Fruit fly (Drosophila melanogaster) whole organism, prepupa: Measurements from ENCODE around the gene CG18171.

ENCODE experiments used
- Blimp-1 ChIP-seq: fragments of 200-800 bp; sonication (Bioruptor generic); optimal IDR thresholded peaks from 3 replicates; lab custom pipeline; 2017; ENCODE audit warnings: missing biosample characterization, missing genetic modification characterization, mild to moderate bottlenecking, moderate library complexity, missing genetic modification reagents
- CG11294 ChIP-seq: fragments of 200-800 bp; sonication (Bioruptor generic); IDR thresholded peaks from 2 replicates; pipeline ENCODE4 v1.3.6; 2022; ENCODE audit warnings: missing biosample characterization, missing genetic modification characterization
- CG11762 ChIP-seq: fragments of 200-800 bp; sonication (Bioruptor generic); optimal IDR thresholded peaks from 3 replicates; lab custom pipeline; 2016; ENCODE audit warnings: missing biosample characterization, missing genetic modification characterization; ENCODE audit not compliant: insufficient read depth
- CG11902 ChIP-seq: fragments of 200-800 bp; sonication (Bioruptor generic); optimal IDR thresholded peaks from 3 replicates; lab custom pipeline; 2016; ENCODE audit warnings: missing biosample characterization, missing genetic modification characterization
- CG1621 ChIP-seq: fragments of 200-800 bp; sonication (Bioruptor generic); optimal IDR thresholded peaks from 3 replicates; lab custom pipeline; 2018; ENCODE audit warnings: missing biosample characterization, mild to moderate bottlenecking, missing genetic modification characterization
- CG16779 ChIP-seq: fragments of 200-800 bp; sonication (Bioruptor generic); optimal IDR thresholded peaks from 3 replicates; lab custom pipeline; 2017; ENCODE audit warnings: missing biosample characterization, mild to moderate bottlenecking, missing genetic modification characterization
- CG3032 ChIP-seq: fragments of 200-800 bp; optimal IDR thresholded peaks from 2 replicates; lab custom pipeline; 2019; ENCODE audit warnings: missing biosample characterization, mild to moderate bottlenecking, missing genetic modification characterization, moderate library complexity
- CG31627 ChIP-seq: fragments of 200-800 bp; sonication (Bioruptor generic); optimal IDR thresholded peaks from 3 replicates; lab custom pipeline; 2016; ENCODE audit warnings: missing biosample characterization, missing genetic modification characterization
- CG34406 ChIP-seq: fragments of 200-800 bp; sonication (Bioruptor generic); optimal IDR thresholded peaks from 3 replicates; lab custom pipeline; 2016; ENCODE audit warnings: missing biosample characterization, missing genetic modification characterization
- CG4318 ChIP-seq: fragments of 200-800 bp; sonication (Bioruptor generic); optimal IDR thresholded peaks from 3 replicates; lab custom pipeline; 2017; ENCODE audit warnings: missing biosample characterization, mild to moderate bottlenecking, missing genetic modification characterization
- CG6163 ChIP-seq: fragments of 200-800 bp; sonication (Bioruptor generic); IDR thresholded peaks from 3 replicates; pipeline ENCODE4 v1.3.6; 2022; ENCODE audit warnings: missing biosample characterization, missing genetic modification characterization
- CG6792 ChIP-seq: fragments of 200-800 bp; sonication (Bioruptor generic); optimal IDR thresholded peaks from 3 replicates; lab custom pipeline; 2016; ENCODE audit warnings: missing biosample characterization, missing genetic modification characterization
- CG6808 ChIP-seq: fragments of 200-800 bp; sonication (Bioruptor generic); optimal IDR thresholded peaks from 3 replicates; lab custom pipeline; 2017; ENCODE audit warnings: missing biosample characterization, missing genetic modification characterization, mild to moderate bottlenecking, moderate library complexity, missing genetic modification reagents
- CG6854 ChIP-seq: fragments of 200-800 bp; sonication (Bioruptor generic); optimal IDR thresholded peaks from 2 replicates; lab custom pipeline; 2017; ENCODE audit warnings: missing biosample characterization, mild to moderate bottlenecking, missing genetic modification characterization
- CG7368 ChIP-seq: fragments of 200-800 bp; sonication (Bioruptor generic); optimal IDR thresholded peaks from 3 replicates; lab custom pipeline; 2016; ENCODE audit warnings: missing biosample characterization, missing genetic modification characterization
- CG8119 ChIP-seq: fragments of 200-800 bp; sonication (Bioruptor generic); IDR thresholded peaks from 3 replicates; pipeline ENCODE4 v1.3.6; 2022; ENCODE audit warnings: missing biosample characterization, missing genetic modification characterization
- CG9139 ChIP-seq: fragments of 200-800 bp; sonication (Bioruptor generic); optimal IDR thresholded peaks from 3 replicates; lab custom pipeline; 2017; ENCODE audit warnings: missing biosample characterization, mild to moderate bottlenecking, missing genetic modification characterization
- Eip78C ChIP-seq: fragments of 200-800 bp; sonication (Bioruptor generic); peaks from one replicate; lab custom pipeline; 2016; ENCODE audit warnings: missing biosample characterization, missing genetic modification characterization
- Eip93F ChIP-seq: fragments of 200-800 bp; sonication (Bioruptor generic); optimal IDR thresholded peaks from 2 replicates; lab custom pipeline; 2016; ENCODE audit warnings: missing biosample characterization, mild to moderate bottlenecking, missing genetic modification characterization
- Ets21C ChIP-seq: fragments of 200-800 bp; sonication (Bioruptor generic); optimal IDR thresholded peaks from 3 replicates; lab custom pipeline; 2016; ENCODE audit warnings: missing biosample characterization, missing genetic modification characterization
- Ets96B ChIP-seq: fragments of 200-800 bp; optimal IDR thresholded peaks from 2 replicates; lab custom pipeline; 2019; ENCODE audit warnings: missing biosample characterization, mild to moderate bottlenecking, missing genetic modification characterization, moderate library complexity
- Gug ChIP-seq: fragments of 200-800 bp; sonication (Bioruptor generic); IDR thresholded peaks from 2 replicates; pipeline ENCODE4 v1.3.6; 2022; ENCODE audit warnings: missing biosample characterization, missing genetic modification characterization
- Hr38 ChIP-seq: sonication (Bioruptor generic); optimal IDR thresholded peaks from 2 replicates; lab custom pipeline; 2016; ENCODE audit warnings: missing biosample characterization, missing genetic modification characterization
- Hr39 ChIP-seq: fragments of 200-800 bp; sonication (Bioruptor generic); optimal IDR thresholded peaks from 2 replicates; lab custom pipeline; 2016; ENCODE audit warnings: missing biosample characterization, missing genetic modification characterization
- Lpt ChIP-seq: fragments of 200-800 bp; sonication (Bioruptor generic); optimal IDR thresholded peaks from 3 replicates; lab custom pipeline; 2016; ENCODE audit warnings: missing biosample characterization, missing genetic modification characterization
- Met ChIP-seq: fragments of 200-800 bp; sonication (Bioruptor generic); optimal IDR thresholded peaks from 3 replicates; lab custom pipeline; 2016; ENCODE audit warnings: missing biosample characterization, missing genetic modification characterization
- Smox ChIP-seq: fragments of 200-800 bp; sonication (Bioruptor generic); optimal IDR thresholded peaks from 3 replicates; lab custom pipeline; 2016; ENCODE audit warnings: missing biosample characterization, missing genetic modification characterization
- Sox102F ChIP-seq: fragments of 200-800 bp; sonication (Bioruptor generic); optimal IDR thresholded peaks from 2 replicates; lab custom pipeline; 2016; ENCODE audit warnings: missing biosample characterization, mild to moderate bottlenecking, missing genetic modification characterization
- Sox14 ChIP-seq: fragments of 200-800 bp; sonication (Bioruptor generic); optimal IDR thresholded peaks from 3 replicates; lab custom pipeline; 2016; ENCODE audit warnings: missing biosample characterization, missing genetic modification characterization
- Sox15 ChIP-seq: fragments of 200-800 bp; sonication (Bioruptor generic); optimal IDR thresholded peaks from 3 replicates; lab custom pipeline; 2016; ENCODE audit warnings: missing biosample characterization, missing genetic modification characterization
- achi ChIP-seq: fragments of 200-800 bp; sonication (Bioruptor generic); optimal IDR thresholded peaks from 3 replicates; lab custom pipeline; 2016; ENCODE audit warnings: missing biosample characterization, missing genetic modification characterization
- acj6 ChIP-seq: fragments of 200-800 bp; sonication (Bioruptor generic); optimal IDR thresholded peaks from 3 replicates; lab custom pipeline; 2016; ENCODE audit warnings: missing biosample characterization, missing genetic modification characterization
- cyc ChIP-seq: fragments of 200-800 bp; sonication (Bioruptor generic); optimal IDR thresholded peaks from 3 replicates; lab custom pipeline; 2016; ENCODE audit warnings: missing biosample characterization, missing genetic modification characterization
- dac ChIP-seq: fragments of 200-800 bp; sonication (Bioruptor generic); optimal IDR thresholded peaks from 2 replicates; lab custom pipeline; 2017; ENCODE audit warnings: missing biosample characterization, mild to moderate bottlenecking, missing genetic modification characterization
- dsx ChIP-seq: fragments of 200-800 bp; optimal IDR thresholded peaks from 3 replicates; lab custom pipeline; 2019; ENCODE audit warnings: missing biosample characterization, mild to moderate bottlenecking, missing genetic modification characterization, moderate library complexity; ENCODE audit not compliant: poor library complexity, severe bottlenecking
- eg ChIP-seq: fragments of 200-800 bp; sonication (Bioruptor generic); IDR thresholded peaks from 3 replicates; pipeline ENCODE4 v1.3.6; 2022; ENCODE audit warnings: missing biosample characterization, missing genetic modification characterization
- fd59A ChIP-seq: fragments of 200-800 bp; sonication (Bioruptor generic); optimal IDR thresholded peaks from 2 replicates; lab custom pipeline; 2017; ENCODE audit warnings: missing biosample characterization, mild to moderate bottlenecking, missing genetic modification characterization, missing genetic modification reagents
- fkh ChIP-seq: fragments of 200-800 bp; sonication (Bioruptor generic); optimal IDR thresholded peaks from 3 replicates; lab custom pipeline; 2017; ENCODE audit warnings: missing biosample characterization, mild to moderate bottlenecking, missing genetic modification characterization, moderate library complexity
- net ChIP-seq: fragments of 200-800 bp; sonication (Bioruptor generic); optimal IDR thresholded peaks from 3 replicates; lab custom pipeline; 2016; ENCODE audit warnings: missing biosample characterization, missing genetic modification characterization
- salr ChIP-seq, 2 experiments: fragments of 200-800 bp; sonication (Bioruptor generic); optimal IDR thresholded peaks; 3 replicates each; lab custom pipeline; 2016 to 2018; ENCODE audit warnings: missing biosample characterization in 2 of 2, missing genetic modification characterization in 2 of 2, mild to moderate bottlenecking in 1 of 2
- spab ChIP-seq: fragments of 200-800 bp; sonication (Bioruptor generic); optimal IDR thresholded peaks from 2 replicates; lab custom pipeline; 2017; ENCODE audit warnings: missing biosample characterization, mild to moderate bottlenecking, missing genetic modification characterization, missing genetic modification reagents
- ss ChIP-seq, 2 experiments: fragments of 200-800 bp; sonication (Bioruptor generic); optimal IDR thresholded peaks; 2 replicates in 1 of 2; 3 replicates in 1 of 2; lab custom pipeline; 2017 to 2018; ENCODE audit warnings: mild to moderate bottlenecking in 2 of 2, missing biosample characterization in 2 of 2, missing genetic modification characterization in 2 of 2, moderate library complexity in 1 of 2
- svp ChIP-seq: fragments of 200-800 bp; sonication (Bioruptor generic); peaks from one replicate; lab custom pipeline; 2016; ENCODE audit warnings: missing biosample characterization, missing genetic modification characterization
- vri ChIP-seq: fragments of 200-800 bp; sonication (Bioruptor generic); optimal IDR thresholded peaks from 3 replicates; lab custom pipeline; 2016; ENCODE audit warnings: missing biosample characterization, mild to moderate bottlenecking, missing genetic modification characterization

CG18171 gene

DNA sequence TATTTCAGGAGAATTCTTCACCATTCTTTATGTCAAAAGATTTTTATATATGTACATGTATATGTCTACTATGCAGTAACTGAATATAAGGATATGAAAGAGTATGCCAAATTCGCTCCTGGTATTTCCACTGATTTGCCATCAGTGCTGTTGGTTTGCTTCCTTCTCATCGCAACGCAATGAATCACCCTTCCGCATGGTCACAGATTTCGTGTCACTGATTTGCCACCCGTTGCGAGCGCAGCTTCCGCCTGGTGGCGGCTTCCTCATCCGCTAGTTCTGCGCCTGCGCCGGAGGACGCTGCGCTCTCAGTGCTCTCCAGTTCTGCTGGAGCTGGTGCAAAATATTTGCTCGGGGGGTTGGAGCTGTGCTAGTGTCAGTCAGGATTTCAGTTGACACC is 25.3 kb upstream of the CG18171 start (continued):
- no peak for TF ChIP-seq cyc (GFP tag; lab: Kevin White, UChicago)
- no peak for TF ChIP-seq CG31627 (GFP tag; lab: Kevin White, UChicago)
- no peak for TF ChIP-seq vri
- no peak for TF ChIP-seq CG8119 (GFP tag; lab: Robert Waterston, UW)
- no peak for TF ChIP-seq salr (GFP tag; optimal IDR thresholded peaks at IDR 0.05; lab: Kevin White, UChicago)
- TF ChIP-seq Hr38 (GFP tag; lab: Kevin White, UChicago): no peak
- no peak for TF ChIP-seq fkh (GFP tag; lab: Kevin White, UChicago)
- TF ChIP-seq acj6 (GFP tag; lab: Kevin White, UChicago): no peak
- TF ChIP-seq CG11762 (GFP tag; lab: Kevin White, UChicago): no peak
- TF ChIP-seq Smox (GFP tag; lab: Kevin White, UChicago): no peak
- TF ChIP-seq Sox14 (GFP tag; lab: Kevin White, UChicago): no peak
- TF ChIP-seq Eip93F: no peak
- no peak for TF ChIP-seq achi
- no peak for TF ChIP-seq CG3032 (tag; lab: Kevin White, UChicago)
- TF ChIP-seq net (GFP tag; lab: Kevin White, UChicago): no peak
- no peak for TF ChIP-seq Hr39 (GFP tag; lab: Kevin White, UChicago)
- no peak for TF ChIP-seq Lpt (GFP tag; lab: Kevin White, UChicago)
- no peak for TF ChIP-seq CG4318 (GFP tag; lab: Kevin White, UChicago)
- TF ChIP-seq Met (GFP tag; lab: Kevin White, UChicago): peak; percentile 5
- TF ChIP-seq CG11902 (GFP tag; lab: Kevin White, UChicago): no peak
- no peak for TF ChIP-seq Ets96B (tag; lab: Kevin White, UChicago)
- TF ChIP-seq fd59A (GFP tag; lab: Kevin White, UChicago): no peak
- TF ChIP-seq ss (GFP tag; optimal IDR thresholded peaks at IDR 0.05; lab: Kevin White, UChicago): peak in 1 of 2 experiments; percentile 25
- no peak for TF ChIP-seq CG6792 (GFP tag; lab: Kevin White, UChicago)

DNA sequence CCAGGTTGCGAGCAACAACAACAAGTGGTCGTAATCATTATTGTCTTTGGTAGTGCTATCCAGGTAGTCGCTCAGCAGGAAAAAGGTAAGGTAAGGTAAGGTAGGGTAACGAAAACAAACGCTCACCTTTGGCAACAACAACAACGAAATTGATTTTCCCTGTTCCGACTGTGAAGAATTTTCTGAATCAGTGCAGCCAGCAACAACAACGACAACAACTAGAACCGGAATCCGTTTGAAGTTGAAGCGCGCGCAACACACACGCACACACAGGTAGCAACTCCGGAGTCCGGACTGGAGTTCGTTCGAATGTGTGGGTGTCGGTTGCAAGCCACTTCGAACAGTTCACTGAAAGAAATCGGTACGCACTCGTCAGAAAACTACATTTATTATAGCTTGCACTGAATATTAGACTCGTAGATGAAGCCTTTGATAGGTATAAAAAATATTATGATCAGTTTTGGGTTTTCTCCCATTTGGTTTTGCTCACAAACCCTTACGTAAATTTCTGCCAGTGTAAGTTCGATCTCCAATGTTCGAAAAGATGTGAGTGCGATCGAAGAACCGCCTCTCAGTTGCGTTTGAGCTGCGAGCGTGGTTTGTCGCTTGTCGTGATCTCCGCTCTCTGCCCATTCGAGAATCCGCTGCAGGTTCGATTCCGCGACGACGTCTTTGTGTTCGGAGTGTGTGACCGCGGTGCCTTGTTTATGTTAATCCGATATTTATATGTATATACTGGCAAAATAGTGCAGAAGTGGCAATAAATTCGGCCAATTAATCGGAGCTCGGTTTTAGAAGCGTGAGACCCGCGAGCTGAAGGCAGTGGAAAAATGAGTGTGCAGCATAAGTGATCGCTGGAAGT is 23.6 kb upstream of the CG18171 start, which contains the start of gene CG13921:
Gene CG13921 (plus strand): TSS at position 570 of the 862 bp plus-strand sequence.
- peak; percentile 99 for TF ChIP-seq Eip93F
- TF ChIP-seq Met (GFP tag; lab: Kevin White, UChicago): peak; percentile 99
- peak; percentile 100 for TF ChIP-seq Eip78C (GFP tag; lab: Kevin White, UChicago)
- TF ChIP-seq CG11762 (GFP tag; lab: Kevin White, UChicago): peak; percentile 100
- TF ChIP-seq net (GFP tag; lab: Kevin White, UChicago): peak; percentile 99
- peak; percentile 99 for TF ChIP-seq Ets21C (GFP tag; lab: Kevin White, UChicago)
- TF ChIP-seq eg (GFP tag; lab: Robert Waterston, UW): peak; percentile 100
- peak; percentile 99 for TF ChIP-seq CG11902 (GFP tag; lab: Kevin White, UChicago)
- TF ChIP-seq dsx (GFP tag; lab: Kevin White, UChicago): peak; percentile 99
- peak; percentile 99 for TF ChIP-seq CG6854 (GFP tag; lab: Kevin White, UChicago)
- peak; percentile 100 for TF ChIP-seq Ets96B (tag; lab: Kevin White, UChicago)
- peak; percentile 100 for TF ChIP-seq CG6792 (GFP tag; lab: Kevin White, UChicago)
- peak; percentile 99 for TF ChIP-seq CG6808 (GFP tag; lab: Kevin White, UChicago)
- peak; percentile 99 for TF ChIP-seq Sox102F (GFP tag; lab: Kevin White, UChicago)
- peak; percentile 99 for TF ChIP-seq CG11294 (GFP tag; lab: Robert Waterston, UW)
- TF ChIP-seq acj6 (GFP tag; lab: Kevin White, UChicago): peak; percentile 100
- peak; percentile 91 for TF ChIP-seq fkh (GFP tag; lab: Kevin White, UChicago)
- peak; percentile 100 for TF ChIP-seq CG7368
- peak; percentile 99 for TF ChIP-seq Smox (GFP tag; lab: Kevin White, UChicago)
- TF ChIP-seq salr (GFP tag; optimal IDR thresholded peaks at IDR 0.05; lab: Kevin White, UChicago): peak; percentile 98 to 99
- TF ChIP-seq CG3032 (tag; lab: Kevin White, UChicago): peak; percentile 100
- TF ChIP-seq ss (GFP tag; optimal IDR thresholded peaks at IDR 0.05; lab: Kevin White, UChicago): peak; percentile 99
- peak; percentile 100 for TF ChIP-seq svp (GFP tag; lab: Kevin White, UChicago)
- TF ChIP-seq achi: peak; percentile 99
- TF ChIP-seq CG16779 (tag; lab: Kevin White, UChicago): peak; percentile 93
- peak; percentile 100 for TF ChIP-seq CG6163 (GFP tag; lab: Robert Waterston, UW)
- TF ChIP-seq CG1621 (tag; lab: Kevin White, UChicago): peak; percentile 100
- TF ChIP-seq CG4318 (GFP tag; lab: Kevin White, UChicago): peak; percentile 99
- peak; percentile 99 for TF ChIP-seq Hr39 (GFP tag; lab: Kevin White, UChicago)
- peak; percentile 100 for TF ChIP-seq CG8119 (GFP tag; lab: Robert Waterston, UW)
- peak; percentile 99 for TF ChIP-seq CG34406 (GFP tag; lab: Kevin White, UChicago)
- peak; percentile 97 for TF ChIP-seq Blimp-1
- peak; percentile 99 for TF ChIP-seq dac
- peak; percentile 99 for TF ChIP-seq CG9139 (GFP tag; lab: Kevin White, UChicago)
- TF ChIP-seq Gug (GFP tag; lab: Robert Waterston, UW): peak; percentile 100
- peak; percentile 99 for TF ChIP-seq Sox14 (GFP tag; lab: Kevin White, UChicago)
- peak; percentile 100 for TF ChIP-seq spab
- peak; percentile 99 for TF ChIP-seq Sox15 (GFP tag; lab: Kevin White, UChicago)
